Worm (Caenorhabditis elegans) whole organism, early embryonic: ENCODE results near the gene Y62H9A.16.

ENCODE experiments used
- F13C5.2 ChIP-seq: sonication (generic microtip); optimal IDR thresholded peaks from 2 replicates; lab custom pipeline; 2017; ENCODE audit warnings: mild to moderate bottlenecking, missing genetic modification characterization, inconsistent platforms, missing compliant biosample characterization
- ama-1 ChIP-seq: fragments of 150-350 bp; optimal IDR thresholded peaks from 2 replicates; lab custom pipeline; 2014
- ets-7 ChIP-seq: sonication (generic microtip); optimal IDR thresholded peaks from 2 replicates; lab custom pipeline; 2016; ENCODE audit warnings: missing genotype, missing genetic modification characterization, missing compliant biosample characterization
- tbx-11 ChIP-seq: fragments of 200-800 bp; sonication (Bioruptor generic); IDR thresholded peaks from 2 replicates; pipeline ENCODE4 v1.3.6; 2022; ENCODE audit warnings: missing genetic modification characterization, missing compliant biosample characterization

DNA sequence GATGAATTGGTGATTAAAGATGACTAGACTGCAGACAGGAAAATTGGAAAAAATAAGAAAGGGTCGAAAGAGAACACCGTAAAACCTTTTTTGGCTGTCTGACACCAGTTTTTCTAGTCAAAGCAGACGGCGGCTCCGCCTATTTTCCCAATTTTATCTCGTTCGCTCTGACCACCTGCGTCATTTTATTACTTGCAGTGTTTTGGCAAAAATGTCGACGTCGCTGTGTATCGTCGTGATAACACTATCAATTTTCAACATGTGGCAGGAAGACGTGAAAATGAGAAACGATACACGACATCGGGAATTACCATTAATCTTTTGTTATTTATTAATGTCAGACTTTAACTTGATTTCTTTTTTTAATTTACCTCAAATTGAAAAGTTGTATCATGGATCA, 8.0 kb upstream of the Y62H9A.16 start, which contains the start of gene Y62H9A.15:
- no peak for TF ChIP-seq ets-7 (tag; lab: Kevin White, UChicago)
- no peak for TF ChIP-seq ama-1 (lab: Kevin White, UChicago)
- no peak for TF ChIP-seq F13C5.2
- TF ChIP-seq tbx-11 (GFP tag; lab: Robert Waterston, UW): no peak
